Worm (Caenorhabditis elegans): ENCODE results near the gene rei-1.

- TF ChIP-seq him-1 (tag; optimal IDR thresholded peaks at IDR 0.05) (no peak), W03F9.2 (tag; optimal IDR thresholded peaks at IDR 0.05) (peak; percentile 0), dao-5 (tag; optimal IDR thresholded peaks at IDR 0.05) (no peak)
These were observed 10.4 kb downstream of the rei-1 start for ce11 chrIII:4087565-4087964.
